Fruit fly (Drosophila melanogaster) whole organism, wandering third instar larva: Measurements from ENCODE around the gene CG13810.

Experiments used
- Abd-B ChIP-seq: fragments of >200 bp; optimal IDR thresholded peaks from 2 replicates; lab custom pipeline; 2017; ENCODE audit warnings: missing biosample characterization, missing genetic modification characterization
- CG32264 ChIP-seq: fragments of 200-800 bp; sonication (Bioruptor generic); optimal IDR thresholded peaks from 2 replicates; lab custom pipeline; 2016; ENCODE audit warnings: missing biosample characterization, missing genetic modification characterization
- CrebA ChIP-seq: fragments of 200-800 bp; sonication (Bioruptor generic); optimal IDR thresholded peaks from 2 replicates; lab custom pipeline; 2016; ENCODE audit warnings: missing biosample characterization, mild to moderate bottlenecking, missing genetic modification characterization, borderline replicate concordance
- Dfd ChIP-seq: fragments of >200 bp; optimal IDR thresholded peaks from 2 replicates; lab custom pipeline; 2017; ENCODE audit warnings: missing biosample characterization, missing genetic modification characterization
- Dif ChIP-seq: fragments of 200-275, 200-300 bp; sonication (Bioruptor generic); optimal IDR thresholded peaks from 2 replicates; lab custom pipeline; 2018; ENCODE audit warnings: missing biosample characterization, missing genetic modification characterization; ENCODE audit not compliant: partially characterized antibody
- GATAd ChIP-seq: sonication (Bioruptor generic); optimal IDR thresholded peaks from 2 replicates; lab custom pipeline; 2016; ENCODE audit warnings: missing biosample characterization, missing genetic modification characterization
- HLH106 ChIP-seq: fragments of 200-800 bp; optimal IDR thresholded peaks from 3 replicates; lab custom pipeline; 2019; ENCODE audit warnings: missing biosample characterization, mild to moderate bottlenecking, missing genetic modification characterization, moderate library complexity
- Hr83 ChIP-seq: fragments of 200-300 bp; sonication (Bioruptor generic); optimal IDR thresholded peaks from 2 replicates; lab custom pipeline; 2016; ENCODE audit warnings: missing biosample characterization, mild to moderate bottlenecking, missing genetic modification characterization, moderate library complexity; ENCODE audit not compliant: poor library complexity, severe bottlenecking
- Jra ChIP-seq: sonication (Bioruptor generic); optimal IDR thresholded peaks from 2 replicates; lab custom pipeline; 2016; ENCODE audit warnings: missing biosample characterization, missing genetic modification characterization
- Mio ChIP-seq: sonication (Bioruptor generic); optimal IDR thresholded peaks from 2 replicates; lab custom pipeline; 2016; ENCODE audit warnings: missing biosample characterization, missing genetic modification characterization
- Myc ChIP-seq: fragments of >200 bp; optimal IDR thresholded peaks from 2 replicates; lab custom pipeline; 2017
- N ChIP-seq: fragments of >200 bp; optimal IDR thresholded peaks from 2 replicates; lab custom pipeline; 2018; ENCODE audit warnings: missing biosample characterization, missing external identifiers, missing genetic modification characterization
- OdsH ChIP-seq: fragments of 200-800 bp; sonication (Bioruptor generic); optimal IDR thresholded peaks from 2 replicates; lab custom pipeline; 2016; ENCODE audit warnings: missing biosample characterization, mild to moderate bottlenecking, missing genetic modification characterization
- Rel ChIP-seq, 2 experiments: fragments of 200-800 bp; sonication (Bioruptor generic) in 1 of 2; optimal IDR thresholded peaks; 2 replicates in 1 of 2; 3 replicates in 1 of 2; lab custom pipeline; 2016 to 2019; ENCODE audit warnings: mild to moderate bottlenecking in 2 of 2, missing biosample characterization in 2 of 2, missing genetic modification characterization in 2 of 2, moderate library complexity in 1 of 2
- br ChIP-seq: fragments of 200-800 bp; sonication (Bioruptor generic); optimal IDR thresholded peaks from 2 replicates; lab custom pipeline; 2016; ENCODE audit warnings: missing biosample characterization, missing genetic modification characterization
- brk ChIP-seq: fragments of 200-800 bp; sonication (Bioruptor generic); optimal IDR thresholded peaks from 2 replicates; lab custom pipeline; 2016; ENCODE audit warnings: missing biosample characterization, mild to moderate bottlenecking, missing genetic modification characterization
- dl ChIP-seq, 2 experiments: fragments of 175-275, 200-275 bp in 1 of 2; fragments of 200-275 bp in 1 of 2; sonication (Bioruptor generic); optimal IDR thresholded peaks; lab custom pipeline; 2018; ENCODE audit warnings: mild to moderate bottlenecking in 2 of 2, missing biosample characterization in 2 of 2, missing genetic modification characterization in 2 of 2, moderate library complexity in 2 of 2; ENCODE audit not compliant: partially characterized antibody in 2 of 2, insufficient read depth in 1 of 2
- dmrt93B ChIP-seq: fragments of 200-800 bp; sonication (Bioruptor generic); optimal IDR thresholded peaks from 2 replicates; lab custom pipeline; 2018; ENCODE audit warnings: missing biosample characterization, mild to moderate bottlenecking, missing genetic modification characterization
- ey ChIP-seq: fragments of 200-800 bp; sonication (Bioruptor generic); optimal IDR thresholded peaks from 2 replicates; lab custom pipeline; 2016; ENCODE audit warnings: missing biosample characterization, missing genetic modification characterization
- foxo ChIP-seq, 2 experiments: fragments of 200-800 bp; sonication (Bioruptor generic); optimal IDR thresholded peaks; 2 replicates in 1 of 2; 3 replicates in 1 of 2; lab custom pipeline; 2016 to 2017; ENCODE audit warnings: missing biosample characterization in 2 of 2, missing genetic modification characterization in 2 of 2
- fru ChIP-seq: fragments of 200-800 bp; sonication (Bioruptor generic); optimal IDR thresholded peaks from 3 replicates; lab custom pipeline; 2016; ENCODE audit warnings: missing biosample characterization, mild to moderate bottlenecking, missing genetic modification characterization
- jim ChIP-seq: fragments of 175-275, 200-325 bp; sonication (Bioruptor generic); optimal IDR thresholded peaks from 2 replicates; lab custom pipeline; 2016; ENCODE audit warnings: missing biosample characterization, mild to moderate bottlenecking, missing genetic modification characterization
- lola ChIP-seq: fragments of >200 bp; optimal IDR thresholded peaks from 2 replicates; lab custom pipeline; 2017; ENCODE audit warnings: missing biosample characterization, missing genetic modification characterization
- psq ChIP-seq: fragments of 200-800 bp; sonication (Bioruptor generic); optimal IDR thresholded peaks from 3 replicates; lab custom pipeline; 2017; ENCODE audit warnings: missing biosample characterization, mild to moderate bottlenecking, missing genetic modification characterization, moderate library complexity
- rgr ChIP-seq: fragments of 200-800 bp; sonication (Bioruptor generic); optimal IDR thresholded peaks from 3 replicates; lab custom pipeline; 2016; ENCODE audit warnings: missing biosample characterization, mild to moderate bottlenecking, missing genetic modification characterization
- sage ChIP-seq: fragments of 200-800 bp; sonication (Bioruptor generic); optimal IDR thresholded peaks from 2 replicates; lab custom pipeline; 2016; ENCODE audit warnings: missing biosample characterization, mild to moderate bottlenecking, missing genetic modification characterization
- tai ChIP-seq: sonication (Bioruptor generic); optimal IDR thresholded peaks from 2 replicates; lab custom pipeline; 2016; ENCODE audit warnings: missing biosample characterization, missing genetic modification characterization
- usp ChIP-seq: fragments of >200 bp; optimal IDR thresholded peaks from 2 replicates; lab custom pipeline; 2017; ENCODE audit warnings: missing biosample characterization, missing genetic modification characterization

The CG13810 gene

DNA sequence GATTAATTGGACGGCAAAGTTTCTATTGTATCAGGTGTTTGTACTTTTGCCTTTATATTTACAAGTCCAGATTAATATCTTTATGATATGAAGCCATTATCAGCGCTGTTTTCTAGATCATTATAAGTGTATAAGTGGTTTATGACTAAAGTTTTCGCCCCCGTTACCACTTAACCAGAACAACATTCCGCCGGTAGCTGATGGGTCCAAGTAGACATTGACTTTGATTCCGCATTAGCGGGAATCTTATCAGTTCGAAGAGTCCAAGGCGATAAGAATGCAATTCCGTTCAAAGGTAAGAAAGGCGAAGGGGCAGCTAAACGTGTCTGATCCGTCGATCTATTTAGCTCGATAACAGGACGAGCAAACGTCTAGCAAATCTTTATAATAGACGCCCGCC is 5.8 kb downstream of the CG13810 start:
- no peak for TF ChIP-seq usp

DNA sequence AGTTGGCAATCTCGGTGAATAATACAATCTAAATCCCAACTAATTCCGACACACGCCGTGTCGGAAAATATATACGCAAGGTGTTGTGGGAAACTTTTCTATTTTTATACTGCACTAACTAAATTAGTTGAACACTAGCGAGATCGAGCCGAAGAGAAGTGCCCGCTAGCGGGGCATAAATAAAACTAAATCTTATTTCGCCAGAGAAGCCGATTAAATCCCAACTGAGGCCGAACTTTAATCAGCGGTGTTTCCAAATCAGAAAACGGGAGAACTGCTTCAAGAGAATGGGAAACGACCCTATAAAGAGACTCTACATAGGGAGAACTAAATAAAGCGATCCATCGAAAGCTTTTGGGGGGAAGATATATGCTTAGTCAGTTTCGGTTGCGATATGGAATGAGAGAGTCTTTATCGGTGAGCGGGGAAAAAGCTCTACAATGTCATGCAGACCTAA is 6.3 kb downstream of the CG13810 start, which contains the start of gene CG5707:
CG5707 (minus strand) TSS at position 228 of the 457 bp plus-strand sequence.
- TF ChIP-seq sage (no peak), N (GFP tag; lab: Kevin White, UChicago) (no peak), foxo (GFP tag; optimal IDR thresholded peaks at IDR 0.05; lab: Kevin White, UChicago) (no peak), OdsH (GFP tag; lab: Kevin White, UChicago) (no peak), CG32264 (GFP tag; lab: Kevin White, UChicago) (no peak), Mio (GFP tag; lab: Kevin White, UChicago) (no peak), dmrt93B (GFP tag; lab: Kevin White, UChicago) (no peak), psq (no peak), lola (no peak), Rel (GFP tag; optimal IDR thresholded peaks at IDR 0.05; lab: Kevin White, UChicago) (no peak), Rel (tag; optimal IDR thresholded peaks at IDR 0.05; lab: Kevin White, UChicago) (no peak), Abd-B (no peak), rgr (GFP tag; lab: Kevin White, UChicago) (no peak), Jra (GFP tag; lab: Kevin White, UChicago) (no peak), GATAd (GFP tag; lab: Kevin White, UChicago) (no peak)

DNA sequence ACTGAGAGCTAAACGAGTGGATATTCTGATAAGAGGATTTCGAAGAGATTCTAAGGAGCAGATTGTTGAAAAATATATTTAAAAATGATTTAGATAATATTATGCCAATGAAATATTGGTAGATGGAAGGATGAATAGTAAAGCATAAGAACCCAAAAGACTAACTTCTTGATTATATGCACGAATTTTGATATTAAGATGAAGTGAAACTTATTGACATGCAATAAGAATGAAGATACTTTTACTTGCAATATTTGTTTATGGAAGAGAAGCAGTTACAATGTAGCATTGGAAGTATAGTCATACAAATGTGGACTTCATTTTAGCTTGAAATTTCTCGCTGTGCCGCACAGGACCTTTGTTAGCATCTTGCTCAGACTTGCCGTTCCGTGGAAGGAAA is 11.0 kb downstream of the CG13810 start, which contains the start of gene CG8960:
CG8960 (plus strand) TSS at position 301 of the 400 bp plus-strand sequence.
- TF ChIP-seq Abd-B, result no peak
- no peak for TF ChIP-seq Rel (GFP tag; optimal IDR thresholded peaks at IDR 0.05; lab: Kevin White, UChicago)
- no peak for TF ChIP-seq Rel (tag; optimal IDR thresholded peaks at IDR 0.05; lab: Kevin White, UChicago)
- no peak for TF ChIP-seq ey (GFP tag; lab: Kevin White, UChicago)
- no peak for TF ChIP-seq fru
- no peak for TF ChIP-seq Myc (lab: Kevin White, UChicago)
- no peak for TF ChIP-seq HLH106 (tag; lab: Kevin White, UChicago)
- TF ChIP-seq Mio (GFP tag; lab: Kevin White, UChicago), result no peak
- no peak for TF ChIP-seq foxo (GFP tag; optimal IDR thresholded peaks at IDR 0.05; lab: Kevin White, UChicago)
- no peak for TF ChIP-seq GATAd (GFP tag; lab: Kevin White, UChicago)
- TF ChIP-seq Dif (GFP tag; lab: Kevin White, UChicago), result no peak
- no peak for TF ChIP-seq OdsH (GFP tag; lab: Kevin White, UChicago)
- TF ChIP-seq brk, result no peak
- TF ChIP-seq Dfd (GFP tag; lab: Kevin White, UChicago), result no peak
- no peak for TF ChIP-seq Jra (GFP tag; lab: Kevin White, UChicago)
- TF ChIP-seq, all 38 proteins: peak for 0

DNA sequence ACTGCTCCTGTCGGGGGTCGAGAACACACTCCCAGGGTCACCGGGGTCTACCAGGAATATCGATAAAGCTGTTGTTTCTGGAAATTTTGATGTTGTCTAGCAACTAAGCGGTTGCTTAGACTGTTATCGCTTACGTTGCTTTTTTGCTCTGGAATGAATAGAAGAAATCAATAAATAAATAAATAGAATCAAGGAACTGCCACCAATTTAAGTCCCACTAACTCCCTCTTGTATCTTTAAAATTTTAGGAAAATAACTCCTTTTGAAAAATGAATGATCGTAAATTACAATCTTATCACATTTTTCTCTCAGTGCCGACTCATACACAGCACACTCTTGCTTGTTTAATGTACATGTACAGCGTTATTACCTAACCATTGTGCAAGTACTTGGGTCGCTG is 26.7 kb downstream of the CG13810 start, which contains the start of gene CG15878:
CG15878 (minus strand) TSS at position 101 of the 400 bp plus-strand sequence.
- TF ChIP-seq fru (no peak), ey (GFP tag; lab: Kevin White, UChicago) (no peak), rgr (GFP tag; lab: Kevin White, UChicago) (no peak), Abd-B (no peak), usp (no peak), Hr83 (no peak), N (GFP tag; lab: Kevin White, UChicago) (no peak), Jra (GFP tag; lab: Kevin White, UChicago) (no peak), foxo (GFP tag; optimal IDR thresholded peaks at IDR 0.05; lab: Kevin White, UChicago) (no peak), dl (GFP tag; optimal IDR thresholded peaks at IDR 0.05; lab: Kevin White, UChicago; ENCODE audit: insufficient read depth in 1 of 2, partially characterized antibody in 2 of 2) (no peak), CrebA (GFP tag; lab: Kevin White, UChicago) (no peak), sage (no peak), br (GFP tag; lab: Kevin White, UChicago) (no peak), Mio (GFP tag; lab: Kevin White, UChicago) (no peak), tai (GFP tag; lab: Kevin White, UChicago) (no peak)

DNA sequence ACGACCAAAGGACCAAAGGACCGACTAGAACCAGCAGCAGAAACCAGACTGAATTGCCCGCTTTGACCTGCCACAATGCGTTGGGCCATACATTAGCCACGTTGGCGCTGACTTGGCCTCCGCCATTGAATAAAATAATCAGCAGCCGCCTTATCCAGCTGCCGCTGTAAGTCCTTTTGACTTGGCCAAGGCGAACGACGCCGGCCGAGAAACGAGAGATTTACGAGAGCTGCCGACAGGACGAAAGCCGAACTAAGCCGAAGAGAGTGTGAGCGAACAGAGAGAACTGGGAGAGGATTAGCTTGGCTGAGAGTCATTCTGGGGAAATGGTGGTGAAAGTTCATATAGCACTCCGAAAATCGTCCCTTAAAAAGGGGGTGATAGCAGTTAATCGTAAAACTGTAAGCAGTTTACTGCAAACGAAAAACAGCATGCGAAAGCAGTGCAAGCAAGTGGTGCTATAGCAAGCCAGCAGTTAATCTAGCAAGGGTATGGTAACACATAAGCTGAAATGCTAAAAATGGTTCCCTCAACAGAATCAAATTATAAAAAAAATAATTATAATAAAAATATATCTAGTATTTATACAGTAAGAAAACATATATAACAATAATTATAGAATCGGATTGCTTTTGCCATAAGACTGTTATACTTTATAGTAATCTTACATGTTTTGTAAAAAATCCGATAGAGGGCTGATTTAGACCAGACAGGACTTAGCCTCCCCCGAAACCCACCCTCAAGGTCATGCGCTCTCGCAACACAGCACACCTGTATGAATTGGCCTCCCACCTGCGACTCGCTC is 42.8 kb downstream of the CG13810 start:
- TF ChIP-seq fru (no peak), jim (GFP tag; lab: Kevin White, UChicago) (no peak), Myc (lab: Kevin White, UChicago) (peak; percentile 46)
